Worm (Caenorhabditis elegans): ENCODE measurements around the gene ZK673.5.

ZK673.5 gene

DNA sequence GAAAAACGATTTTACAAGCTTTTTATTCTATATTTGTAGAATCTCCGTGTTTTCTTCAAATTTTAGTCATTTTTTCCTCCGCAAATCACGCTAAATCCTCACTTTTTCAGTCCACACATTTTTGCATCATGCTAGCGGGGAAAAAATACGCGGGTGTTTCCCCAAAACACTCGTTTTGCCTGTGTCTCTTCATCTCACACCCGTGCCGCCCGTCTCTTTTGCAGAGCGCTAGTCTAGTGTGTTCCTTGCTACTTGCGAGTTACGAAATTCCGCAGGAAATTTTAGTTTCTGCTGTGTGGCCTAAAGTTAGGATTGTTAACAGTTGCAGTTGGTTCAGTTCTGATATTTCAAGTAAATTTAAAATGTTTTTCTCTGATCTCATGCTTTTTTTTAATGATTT, 15.6 kb upstream of the ZK673.5 start (continued):
- no peak for TF ChIP-seq akir-1 (GFP tag; optimal IDR thresholded peaks at IDR 0.05)
- peak; percentile 50 for TF ChIP-seq attf-5 (GFP tag; optimal IDR thresholded peaks at IDR 0.05)
- no peak for TF ChIP-seq F22D6.2 (tag; optimal IDR thresholded peaks at IDR 0.05)
- no peak for TF ChIP-seq Y95B8A.8 (GFP tag; IDR thresholded peaks at IDR 0.05)
- no peak for TF ChIP-seq mcd-1 (GFP tag; IDR thresholded peaks at IDR 0.05)
- TF ChIP-seq repo-1 (tag; optimal IDR thresholded peaks at IDR 0.05): peak; percentile 50
- no peak for TF ChIP-seq egl-18 (GFP tag; IDR thresholded peaks at IDR 0.05)
- TF ChIP-seq nhr-27 (tag; optimal IDR thresholded peaks at IDR 0.05): no peak
- no peak for TF ChIP-seq nhr-179 (tag; optimal IDR thresholded peaks at IDR 0.05)
- peak; percentile 10 for TF ChIP-seq chd-7 (tag; optimal IDR thresholded peaks at IDR 0.05)
- no peak for TF ChIP-seq Y67H2A.10 (GFP tag; conservative IDR thresholded peaks at IDR 0.05)
- 0 out of 2 replicates have a peak, but pooled peaks have one; percentile 12 for TF ChIP-seq sea-2 (GFP tag; IDR thresholded peaks at IDR 0.05)
- TF ChIP-seq F55B11.4 (tag; optimal IDR thresholded peaks at IDR 0.05; ENCODE audit: borderline replicate concordance, insufficient read depth): no peak
- TF ChIP-seq pha-4 (tag; optimal IDR thresholded peaks at IDR 0.05): no peak
- no peak for TF ChIP-seq hlh-26 (GFP tag; conservative IDR thresholded peaks at IDR 0.05)
- 0 out of 2 replicates have a peak, but pooled peaks have one; percentile 53 for TF ChIP-seq dox-1 (GFP tag; IDR thresholded peaks at IDR 0.05)
- no peak for TF ChIP-seq ccch-3 (GFP tag; optimal IDR thresholded peaks at IDR 0.05)
- TF ChIP-seq hlh-12 (tag; optimal IDR thresholded peaks at IDR 0.05): no peak
- no peak for TF ChIP-seq nfya-1 (tag; optimal IDR thresholded peaks at IDR 0.05; ENCODE audit: borderline replicate concordance, insufficient read depth)
- TF ChIP-seq ztf-6 (GFP tag; IDR thresholded peaks at IDR 0.05): no peak
- no peak for TF ChIP-seq dpff-1 (tag; optimal IDR thresholded peaks at IDR 0.05)
- no peak for TF ChIP-seq mxl-1 (tag; optimal IDR thresholded peaks at IDR 0.05)
- no peak for TF ChIP-seq snpc-1.3 (tag; optimal IDR thresholded peaks at IDR 0.05; ENCODE audit: insufficient read depth)
- TF ChIP-seq lag-1 (GFP tag; IDR thresholded peaks at IDR 0.05): no peak
- no peak for TF ChIP-seq tlf-1 (GFP tag; optimal IDR thresholded peaks at IDR 0.05)
- no peak for TF ChIP-seq lsl-1 (GFP tag; optimal IDR thresholded peaks at IDR 0.05)
- TF ChIP-seq ztf-22 (GFP tag; optimal IDR thresholded peaks at IDR 0.05): no peak

DNA sequence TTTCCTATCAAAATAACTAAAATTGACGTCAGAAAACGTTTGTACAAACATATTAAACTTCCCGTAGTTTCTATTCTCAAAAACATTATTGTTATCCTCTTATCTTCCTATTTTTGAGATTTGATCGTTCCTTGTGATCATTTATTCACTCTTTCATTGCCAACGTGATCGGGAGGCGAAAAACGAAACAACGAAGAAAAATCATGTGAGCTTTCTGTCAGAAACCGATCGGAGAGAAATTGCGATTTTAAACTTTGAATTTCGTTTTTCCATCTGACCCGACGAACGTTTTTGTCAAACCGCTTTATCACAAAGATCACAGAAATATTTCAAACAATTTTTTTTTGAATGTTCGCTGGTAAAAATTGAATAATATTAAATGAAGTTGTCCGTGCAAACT, 15.0 kb upstream of the ZK673.5 start:
- TF ChIP-seq rcor-1 (GFP tag; IDR thresholded peaks at IDR 0.05) (no peak), tlf-1 (GFP tag; optimal IDR thresholded peaks at IDR 0.05) (peak; percentile 11), ztf-25 (GFP tag; IDR thresholded peaks at IDR 0.05) (no peak), hmg-1.2 (GFP tag; IDR thresholded peaks at IDR 0.05) (peak; percentile 15; the same call in 1 of the 2 replicates), somi-1 (GFP tag; optimal IDR thresholded peaks at IDR 0.05) (peak; percentile 53), sdz-38 (tag; optimal IDR thresholded peaks at IDR 0.05) (no peak), unc-130 (GFP tag; optimal IDR thresholded peaks at IDR 0.05) (no peak), him-1 (tag; optimal IDR thresholded peaks at IDR 0.05) (no peak), ztf-6 (GFP tag; IDR thresholded peaks at IDR 0.05) (no peak), pbrm-1 (GFP tag; IDR thresholded peaks at IDR 0.05) (no peak), let-526 (GFP tag; IDR thresholded peaks at IDR 0.05) (0 out of 2 replicates have a peak, but pooled peaks have one; percentile 61), madf-10 (tag; optimal IDR thresholded peaks at IDR 0.05) (peak; percentile 12)

DNA sequence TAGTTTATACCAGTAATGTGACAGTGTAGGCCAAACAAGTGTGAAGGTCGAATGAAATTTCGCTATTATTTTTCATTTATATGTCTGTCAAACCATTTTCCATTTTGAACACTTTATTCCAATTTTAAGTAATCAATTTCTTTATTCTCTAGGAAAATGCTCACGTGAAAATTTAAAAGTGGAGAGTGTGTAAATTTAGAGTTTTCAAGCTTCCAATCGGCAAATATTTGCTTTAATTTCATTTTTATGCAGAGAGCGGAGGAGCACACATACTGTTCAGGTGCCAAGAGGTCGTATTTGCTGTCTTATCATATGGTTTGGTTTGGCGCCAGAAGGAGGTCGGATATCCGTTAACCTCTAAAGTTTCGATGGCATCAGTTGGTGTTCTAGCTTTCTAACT, 14.5 kb upstream of the ZK673.5 start:
- TF ChIP-seq mel-28 (tag; optimal IDR thresholded peaks at IDR 0.05; ENCODE audit: borderline replicate concordance): no peak
- 0 out of 2 replicates have a peak, but pooled peaks have one; percentile 9 for TF ChIP-seq Y53G8AR.9 (GFP tag; conservative IDR thresholded peaks at IDR 0.05)

All from whole organism, young adult.